Fruit fly (Drosophila melanogaster) whole organism, prepupa: Measurements from ENCODE around the gene CG2147.

Experiments used
- CG3032 ChIP-seq: fragments of 200-800 bp; optimal IDR thresholded peaks from 2 replicates; lab custom pipeline; 2019; ENCODE audit warnings: missing biosample characterization, mild to moderate bottlenecking, missing genetic modification characterization, moderate library complexity
- Hr39 ChIP-seq: fragments of 200-800 bp; sonication (Bioruptor generic); optimal IDR thresholded peaks from 2 replicates; lab custom pipeline; 2016; ENCODE audit warnings: missing biosample characterization, missing genetic modification characterization
- Lpt ChIP-seq: fragments of 200-800 bp; sonication (Bioruptor generic); optimal IDR thresholded peaks from 3 replicates; lab custom pipeline; 2016; ENCODE audit warnings: missing biosample characterization, missing genetic modification characterization
- fkh ChIP-seq: fragments of 200-800 bp; sonication (Bioruptor generic); optimal IDR thresholded peaks from 3 replicates; lab custom pipeline; 2017; ENCODE audit warnings: missing biosample characterization, mild to moderate bottlenecking, missing genetic modification characterization, moderate library complexity

DNA sequence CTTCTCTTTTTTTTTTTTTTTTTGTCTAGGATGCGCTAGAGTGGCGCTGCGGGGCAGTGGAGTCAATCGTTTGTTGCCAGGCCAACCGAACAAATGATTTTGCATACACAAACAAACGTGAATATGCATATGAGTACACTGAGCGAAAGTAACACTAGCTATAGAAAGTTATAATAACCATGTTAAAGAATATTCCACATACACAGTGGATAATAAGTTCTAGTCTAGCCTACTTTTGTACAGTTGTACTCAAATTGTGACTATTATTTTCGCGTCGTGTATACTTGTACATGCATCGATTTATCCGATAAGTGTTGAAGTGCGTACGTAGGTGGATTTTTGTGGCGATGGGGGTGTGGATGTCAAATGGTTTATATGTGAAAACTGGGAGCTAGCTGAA, 33.4 kb upstream of the CG2147 start:
- TF ChIP-seq Lpt (no peak), fkh (GFP tag; lab: Kevin White, UChicago) (no peak), CG3032 (tag; lab: Kevin White, UChicago) (no peak), Hr39 (peak; percentile 20)
